Worm (Caenorhabditis elegans): ENCODE measurements around the gene str-32.
"Not testable (repeated sequence)": the region's sequence is repeated elsewhere in the genome, so short reads cannot be mapped to it uniquely, and the experiment has no call there.

Gene str-32

DNA sequence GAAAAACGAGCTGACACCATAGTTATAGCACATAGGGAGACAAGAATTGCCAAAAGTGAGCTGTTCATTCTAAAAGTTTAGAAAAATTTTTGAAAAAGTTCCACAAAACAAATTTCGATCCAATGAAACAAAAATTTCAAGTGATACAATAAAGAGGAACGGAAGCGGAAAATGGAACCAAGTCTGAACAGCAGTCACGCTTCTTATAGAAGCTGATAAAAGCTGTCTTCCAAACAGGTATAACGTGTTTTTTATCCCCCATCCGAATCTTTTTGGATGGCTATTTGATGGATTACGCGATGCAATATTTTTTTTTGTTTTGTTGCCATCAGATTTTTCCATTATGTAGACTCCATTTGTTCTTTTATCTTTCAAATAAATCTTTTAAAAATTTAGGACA lies 31.0 kb upstream of the str-32 start, which contains the start of gene H23N18.5:
Gene H23N18.5 (minus strand): TSS at position 69 of the 400 bp plus-strand sequence.
- TF ChIP-seq ztf-29 (GFP tag; IDR thresholded peaks at IDR 0.05) (no peak), flt-1 (GFP tag; IDR thresholded peaks at IDR 0.05) (no peak), klf-2 (GFP tag; conservative IDR thresholded peaks at IDR 0.05) (no peak), med-1 (GFP tag; optimal IDR thresholded peaks at IDR 0.05; ENCODE audit: insufficient read depth) (no peak), cog-1 (tag; optimal IDR thresholded peaks at IDR 0.05) (no peak), ref-1 (GFP tag; conservative IDR thresholded peaks at IDR 0.05) (no peak), T22C8.4 (GFP tag; IDR thresholded peaks at IDR 0.05) (no peak), tab-1 (GFP tag; IDR thresholded peaks at IDR 0.05) (no peak), ztf-23 (GFP tag; IDR thresholded peaks at IDR 0.05) (no peak)

- TF ChIP-seq flt-1 (GFP tag; IDR thresholded peaks at IDR 0.05) (no peak), med-1 (GFP tag; optimal IDR thresholded peaks at IDR 0.05; ENCODE audit: insufficient read depth) (no peak), ztf-29 (GFP tag; IDR thresholded peaks at IDR 0.05) (no peak), ref-1 (GFP tag; conservative IDR thresholded peaks at IDR 0.05) (no peak), T22C8.4 (GFP tag; IDR thresholded peaks at IDR 0.05) (no peak), klf-2 (GFP tag; conservative IDR thresholded peaks at IDR 0.05) (no peak), ztf-23 (GFP tag; IDR thresholded peaks at IDR 0.05) (no peak), tab-1 (GFP tag; IDR thresholded peaks at IDR 0.05) (no peak), cog-1 (tag; optimal IDR thresholded peaks at IDR 0.05) (no peak)
These were observed 27.3 kb upstream of the str-32 start, which contains the start of gene ugt-13 for ce11 chrV:4908591-4908990. Gene ugt-13 (plus strand): TSS chrV:4908884.

DNA sequence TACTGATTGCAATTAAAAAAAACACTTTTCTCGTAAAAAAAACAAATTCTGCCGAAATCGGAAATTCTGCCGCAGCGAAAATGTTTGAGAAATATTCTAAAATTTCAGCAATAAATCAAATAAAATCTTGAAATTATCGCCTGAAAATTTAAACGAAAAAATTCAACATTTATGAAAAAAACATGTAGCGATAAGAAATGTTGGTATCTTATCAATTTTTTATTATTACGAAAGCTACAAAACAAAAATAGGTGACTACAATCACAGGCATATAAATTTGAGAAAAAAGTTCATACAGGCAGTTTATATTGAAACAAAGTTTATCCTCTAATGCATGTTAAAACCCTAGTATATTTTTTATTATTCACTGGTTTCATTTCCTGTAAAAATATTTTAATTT lies 24.7 kb upstream of the str-32 start, which contains the start of gene ugt-14:
Gene ugt-14 (plus strand): TSS at position 301 of the 400 bp plus-strand sequence.
- TF ChIP-seq ztf-23 (GFP tag; IDR thresholded peaks at IDR 0.05), result no peak
- TF ChIP-seq klf-2 (GFP tag; conservative IDR thresholded peaks at IDR 0.05), result no peak
- TF ChIP-seq ref-1 (GFP tag; conservative IDR thresholded peaks at IDR 0.05), result no peak

DNA sequence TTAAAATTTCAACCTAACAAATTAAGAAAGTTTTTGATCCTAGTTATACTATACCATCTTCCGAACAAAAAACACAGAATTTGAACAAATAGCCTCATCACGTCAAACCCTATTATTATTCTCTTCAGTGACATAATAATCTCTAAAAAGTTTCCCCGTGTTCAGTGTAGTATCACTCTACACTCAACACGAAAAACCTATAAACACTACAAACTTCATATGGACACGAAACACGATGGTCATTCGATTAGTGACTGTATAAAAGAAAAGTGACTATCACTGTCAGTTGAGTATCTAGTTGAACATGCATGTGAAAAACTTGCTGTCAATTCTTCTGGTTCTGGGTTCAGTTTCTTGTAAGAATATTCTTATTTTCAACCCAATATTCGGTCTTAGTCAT lies 22.4 kb upstream of the str-32 start, which contains the start of gene ugt-8:
Gene ugt-8 (plus strand): TSS at position 235 of the 400 bp plus-strand sequence.
- TF ChIP-seq T22C8.4 (GFP tag; IDR thresholded peaks at IDR 0.05) (no peak), ref-1 (GFP tag; conservative IDR thresholded peaks at IDR 0.05) (no peak)

DNA sequence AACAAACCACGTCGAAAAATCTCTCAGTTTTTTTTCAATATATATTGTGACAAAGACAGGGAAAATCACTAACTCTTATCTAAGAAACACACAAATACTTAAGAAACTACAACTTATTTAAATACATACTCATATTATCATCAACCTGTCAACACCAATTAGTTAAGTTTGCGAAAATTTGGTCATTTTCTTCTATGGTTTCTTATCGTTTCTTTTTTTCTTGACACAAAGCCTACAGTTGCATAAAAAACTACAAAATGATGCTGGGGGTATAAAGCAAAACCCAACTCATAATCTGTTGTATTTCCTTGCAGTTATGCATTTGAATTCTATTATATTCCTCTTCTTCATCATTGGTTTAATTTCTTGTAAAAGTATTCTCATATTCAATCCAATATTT lies 19.8 kb upstream of the str-32 start, which contains the start of gene ugt-67:
Gene ugt-67 (plus strand): TSS at position 301 of the 400 bp plus-strand sequence.
- TF ChIP-seq klf-2 (GFP tag; conservative IDR thresholded peaks at IDR 0.05), result no peak
- no peak for TF ChIP-seq tab-1 (GFP tag; IDR thresholded peaks at IDR 0.05)
- TF ChIP-seq cog-1 (tag; optimal IDR thresholded peaks at IDR 0.05), result no peak
- TF ChIP-seq ztf-29 (GFP tag; IDR thresholded peaks at IDR 0.05), result no peak
- no peak for TF ChIP-seq ztf-23 (GFP tag; IDR thresholded peaks at IDR 0.05)
- TF ChIP-seq T22C8.4 (GFP tag; IDR thresholded peaks at IDR 0.05), result no peak
- TF ChIP-seq med-1 (GFP tag; optimal IDR thresholded peaks at IDR 0.05; ENCODE audit: insufficient read depth), result no peak
- TF ChIP-seq ref-1 (GFP tag; conservative IDR thresholded peaks at IDR 0.05), result no peak
- TF ChIP-seq flt-1 (GFP tag; IDR thresholded peaks at IDR 0.05), result no peak

- not testable (repeated sequence) for TF ChIP-seq ztf-29 (GFP tag; IDR thresholded peaks at IDR 0.05); tab-1 (GFP tag; IDR thresholded peaks at IDR 0.05); klf-2 (GFP tag; conservative IDR thresholded peaks at IDR 0.05)
These were observed 18.7 kb upstream of the str-32 start, which contains the start of gene ugt-10 for ce11 chrV:4900020-4900419. Gene ugt-10 (minus strand): TSS chrV:4900120.

DNA sequence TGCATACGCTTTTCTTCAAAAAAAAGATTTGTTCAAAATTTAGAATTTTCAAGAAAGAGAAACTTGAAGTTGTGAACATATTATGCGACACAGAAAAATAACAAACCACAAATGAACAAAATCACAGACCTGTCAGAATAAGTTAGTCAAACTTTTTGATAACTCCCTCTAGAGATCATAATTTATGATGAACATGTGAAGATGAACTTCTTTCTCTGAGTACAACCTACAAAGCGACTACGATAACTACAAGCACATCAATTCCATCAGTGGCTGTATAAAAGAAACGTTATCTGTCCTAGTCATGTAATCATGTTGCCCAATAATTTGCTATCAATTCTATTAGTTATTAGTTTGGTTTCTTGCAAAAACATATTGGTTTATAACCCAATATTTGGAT lies 14.5 kb upstream of the str-32 start, which contains the start of gene ugt-9:
Gene ugt-9 (plus strand): TSS at position 305 of the 400 bp plus-strand sequence.
- no peak for TF ChIP-seq ztf-23 (GFP tag; IDR thresholded peaks at IDR 0.05)
- TF ChIP-seq klf-2 (GFP tag; conservative IDR thresholded peaks at IDR 0.05), result no peak
- TF ChIP-seq T22C8.4 (GFP tag; IDR thresholded peaks at IDR 0.05), result no peak
- no peak for TF ChIP-seq flt-1 (GFP tag; IDR thresholded peaks at IDR 0.05)
- no peak for TF ChIP-seq cog-1 (tag; optimal IDR thresholded peaks at IDR 0.05)
- no peak for TF ChIP-seq tab-1 (GFP tag; IDR thresholded peaks at IDR 0.05)
- TF ChIP-seq ztf-29 (GFP tag; IDR thresholded peaks at IDR 0.05), result no peak
- TF ChIP-seq ref-1 (GFP tag; conservative IDR thresholded peaks at IDR 0.05), result no peak

ce11 chrV:4894971-4895370 lies 13.7 kb upstream of the str-32 start, which contains the start of gene ugt-11:
Gene ugt-11 (minus strand): TSS chrV:4895071.
- TF ChIP-seq tab-1 (GFP tag; IDR thresholded peaks at IDR 0.05) (no peak), ztf-29 (GFP tag; IDR thresholded peaks at IDR 0.05) (no peak)

DNA sequence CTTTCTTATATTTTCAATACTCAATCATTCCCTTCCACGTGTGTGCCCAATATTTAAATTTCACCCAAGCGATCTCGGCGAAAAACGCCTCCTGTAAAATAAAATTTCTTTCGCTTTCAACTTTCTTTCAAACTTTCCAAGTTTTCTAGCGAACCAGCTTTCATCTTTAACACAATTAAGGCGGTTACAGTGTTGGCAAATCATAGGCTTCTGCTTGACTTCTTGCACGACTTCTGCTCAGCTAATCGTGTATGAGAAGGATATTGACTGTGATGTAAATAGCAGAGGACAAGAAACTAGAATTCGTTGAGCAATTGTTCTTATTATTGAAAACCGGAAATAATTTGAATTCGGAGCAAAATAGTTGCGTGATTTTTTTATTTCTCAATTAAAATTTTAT lies 10.0 kb upstream of the str-32 start:
- TF ChIP-seq ztf-29 (GFP tag; IDR thresholded peaks at IDR 0.05) (no peak), med-1 (GFP tag; optimal IDR thresholded peaks at IDR 0.05; ENCODE audit: insufficient read depth) (no peak), ref-1 (GFP tag; conservative IDR thresholded peaks at IDR 0.05) (no peak), flt-1 (GFP tag; IDR thresholded peaks at IDR 0.05) (no peak), tab-1 (GFP tag; IDR thresholded peaks at IDR 0.05) (no peak), cog-1 (tag; optimal IDR thresholded peaks at IDR 0.05) (no peak), ztf-23 (GFP tag; IDR thresholded peaks at IDR 0.05) (no peak), klf-2 (GFP tag; conservative IDR thresholded peaks at IDR 0.05) (no peak), T22C8.4 (GFP tag; IDR thresholded peaks at IDR 0.05) (no peak)

- TF ChIP-seq klf-2 (GFP tag; conservative IDR thresholded peaks at IDR 0.05) (no peak), tab-1 (GFP tag; IDR thresholded peaks at IDR 0.05) (0 out of 2 replicates have a peak, but pooled peaks have one; percentile 39)
These were observed 9.5 kb upstream of the str-32 start for ce11 chrV:4890781-4891180.

DNA sequence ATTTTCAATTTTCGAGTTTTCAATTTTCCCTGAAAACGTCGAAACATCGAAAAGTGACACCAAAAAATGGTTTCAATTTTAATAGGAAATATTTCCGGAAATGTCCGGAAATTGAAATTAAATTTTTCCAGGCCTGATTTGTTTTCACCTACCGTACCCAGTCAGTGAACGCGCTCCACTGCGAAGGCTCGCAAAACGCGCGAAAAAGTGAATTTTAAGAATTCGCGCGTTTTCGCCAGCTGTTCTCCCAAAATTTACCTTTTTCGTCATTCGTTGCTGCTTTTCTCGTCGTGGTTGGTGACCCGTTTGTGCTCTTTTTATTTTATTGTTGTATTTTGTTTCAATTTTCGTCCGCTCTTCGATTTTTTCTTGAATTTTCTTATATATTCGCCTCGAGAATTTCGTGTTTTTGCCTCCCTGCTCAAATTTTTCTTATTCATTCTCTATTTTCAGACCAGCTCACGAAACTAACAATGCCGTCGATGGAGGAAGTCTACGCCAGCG lies 8.8 kb upstream of the str-32 start, which contains the start of gene T19H12.2:
Gene T19H12.2 (plus strand): TSS at position 454 of the 504 bp plus-strand sequence.
- TF ChIP-seq cog-1 (tag; optimal IDR thresholded peaks at IDR 0.05), result no peak
- no peak for TF ChIP-seq T22C8.4 (GFP tag; IDR thresholded peaks at IDR 0.05)
- no peak for TF ChIP-seq ztf-23 (GFP tag; IDR thresholded peaks at IDR 0.05)

Measured in whole organism, midembryonic.